Worm (Caenorhabditis elegans) whole organism, young adult: ENCODE results near the gene W03F9.9.

Experiments used
- T07F8.4 ChIP-seq: sonication (generic microtip); optimal IDR thresholded peaks from 2 replicates; lab custom pipeline; 2016; ENCODE audit warnings: mild to moderate bottlenecking, missing genetic modification characterization, moderate library complexity, missing compliant biosample characterization
- ama-1 ChIP-seq, 3 experiments: fragments of 150-350 bp in 1 of 3; sonication (generic microtip) in 2 of 3; optimal IDR thresholded peaks; 2 replicates each; lab custom pipeline; 2014 to 2018; ENCODE audit warnings: missing biosample characterization in 2 of 3, missing genetic modification characterization in 2 of 3, missing genetic modification reagents in 2 of 3
- attf-6 ChIP-seq: fragments of 200-800 bp; sonication (Bioruptor generic); IDR thresholded peaks from 2 replicates; pipeline ENCODE4 v1.3.6; 2022; ENCODE audit warnings: missing genetic modification reagents, missing genetic modification characterization, missing compliant biosample characterization
- ceh-40 ChIP-seq: fragments of 200-800 bp; sonication (Bioruptor generic); IDR thresholded peaks from 2 replicates; pipeline ENCODE4 v1.3.6; 2022; ENCODE audit warnings: missing genetic modification characterization, missing compliant biosample characterization
- ekl-4 ChIP-seq: fragments of 200-800 bp; sonication (Bioruptor generic); IDR thresholded peaks from 2 replicates; pipeline ENCODE4 v1.3.6; 2022; ENCODE audit warnings: missing genetic modification reagents, missing genetic modification characterization, missing compliant biosample characterization
- hsf-1 ChIP-seq: fragments of 200-800 bp; sonication (Bioruptor generic); IDR thresholded peaks from 2 replicates; pipeline ENCODE4 v1.3.6; 2022; ENCODE audit warnings: missing genetic modification reagents, missing genetic modification characterization, missing compliant biosample characterization
- nhr-27 ChIP-seq: fragments of 200-800 bp; sonication (Bioruptor generic); optimal IDR thresholded peaks from 2 replicates; lab custom pipeline; 2018; ENCODE audit warnings: mild to moderate bottlenecking, missing genetic modification characterization, moderate library complexity, missing compliant biosample characterization
- tbx-9 ChIP-seq: sonication (generic microtip); optimal IDR thresholded peaks from 2 replicates; lab custom pipeline; 2016; ENCODE audit warnings: borderline replicate concordance, missing genetic modification characterization, inconsistent platforms, missing compliant biosample characterization
- unc-62 ChIP-seq: fragments of 150-350 bp; optimal IDR thresholded peaks from 2 replicates; lab custom pipeline; 2014; ENCODE audit warnings: missing biosample characterization, missing genetic modification reagents, missing genetic modification characterization
- ztf-18 ChIP-seq: sonication (generic microtip); optimal IDR thresholded peaks from 2 replicates; lab custom pipeline; 2016; ENCODE audit warnings: missing genotype, mild to moderate bottlenecking, missing genetic modification characterization, missing compliant biosample characterization
- ztf-28 ChIP-seq: fragments of 200-800 bp; sonication (Bioruptor generic); IDR thresholded peaks from 2 replicates; pipeline ENCODE4 v1.3.6; 2022; ENCODE audit warnings: missing genetic modification reagents, missing genetic modification characterization, missing compliant biosample characterization

DNA sequence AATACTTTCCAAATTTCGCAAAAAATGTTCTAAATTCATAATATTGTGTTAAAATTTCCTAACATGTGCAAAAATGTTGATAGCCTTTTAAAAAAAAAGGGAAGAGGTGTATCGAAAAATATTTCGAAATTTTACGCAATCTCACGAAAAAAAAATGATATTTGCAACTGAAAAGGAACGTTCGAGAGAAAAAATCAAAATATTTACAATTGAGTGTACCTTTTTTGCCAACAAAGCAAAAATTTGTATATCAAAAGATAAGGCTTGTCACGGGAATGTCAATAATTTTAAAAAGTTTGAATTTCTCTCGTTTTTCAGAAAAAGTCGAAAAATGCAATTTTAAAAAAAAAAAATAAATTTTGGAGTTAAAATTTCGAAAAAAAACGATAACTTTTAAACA lies 15.2 kb upstream of the W03F9.9 start:
- TF ChIP-seq T07F8.4 (tag; lab: Kevin White, UChicago) = no peak
- TF ChIP-seq unc-62 (GFP tag; lab: Kevin White, UChicago) = peak; percentile 22
- TF ChIP-seq hsf-1 (GFP tag; lab: Robert Waterston, UW) = no peak
- no peak for TF ChIP-seq attf-6 (GFP tag; lab: Robert Waterston, UW)
- TF ChIP-seq nhr-27 (tag; lab: Kevin White, UChicago) = no peak
- no peak for TF ChIP-seq ceh-40 (GFP tag; lab: Robert Waterston, UW)
- TF ChIP-seq ekl-4 = no peak
- TF ChIP-seq ama-1 (optimal IDR thresholded peaks at IDR 0.05; lab: Kevin White, UChicago) = no peak
- TF ChIP-seq ama-1 (GFP tag; optimal IDR thresholded peaks at IDR 0.05; lab: Kevin White, UChicago) = no peak
- no peak for TF ChIP-seq ztf-18 (tag; lab: Kevin White, UChicago)
- no peak for TF ChIP-seq ztf-28
- no peak for TF ChIP-seq tbx-9
